ENCODE assay signal across 3 worm cellular contexts in the genomic region with DNA sequence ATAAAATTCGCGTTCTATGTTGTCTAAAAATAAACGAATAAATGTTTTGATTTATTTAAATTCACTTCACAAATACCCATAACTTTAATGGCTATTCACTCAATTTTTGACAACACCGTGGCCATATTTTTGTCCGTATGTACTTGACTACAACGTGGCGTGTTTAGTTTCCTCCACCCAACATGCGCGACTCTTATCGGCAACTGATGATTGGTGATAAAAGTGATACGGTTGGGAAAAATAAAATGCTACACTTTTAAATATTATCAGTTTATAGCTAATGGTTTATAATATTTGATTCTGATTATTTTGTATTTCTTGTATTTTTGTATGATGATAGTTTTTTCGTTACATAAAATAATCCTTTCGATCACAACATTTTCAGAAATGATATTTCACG.
A peak's percentile ranks its signal among the peaks of the same experiment; 100 is the strongest.
TF ChIP-seq lines count a peak whose summit lies in the region.

A gene (plus strand): TSS at position 386 of the 400 bp plus-strand sequence.

TF ChIP-seq in whole organism, L1 larva, 84 proteins besides CTCF, POLR2A, EP300 and RAD21 (continued from another document):
- TF ChIP-seq blmp-1 (tag; optimal IDR thresholded peaks at IDR 0.05; lab: Kevin White, UChicago) (peak; percentile 8), nhr-12 (tag; optimal IDR thresholded peaks at IDR 0.05; lab: Kevin White, UChicago) (no peak), ceh-90 (tag; optimal IDR thresholded peaks at IDR 0.05; lab: Kevin White, UChicago) (no peak)

TF ChIP-seq in whole organism, L2 larva, 48 proteins besides CTCF, POLR2A, EP300 and RAD21 (continued from another document):
- no peak for TF ChIP-seq peb-1 (tag; optimal IDR thresholded peaks at IDR 0.05; lab: Kevin White, UChicago)
- TF ChIP-seq fos-1 (tag; optimal IDR thresholded peaks at IDR 0.05; lab: Kevin White, UChicago) = peak; percentile 97
- no peak for TF ChIP-seq nhr-23 (tag; optimal IDR thresholded peaks at IDR 0.05; lab: Kevin White, UChicago)
- TF ChIP-seq mab-5 (tag; optimal IDR thresholded peaks at IDR 0.05; lab: Kevin White, UChicago) = no peak
- TF ChIP-seq F13H6.1 (tag; optimal IDR thresholded peaks at IDR 0.05; lab: Kevin White, UChicago) = peak; percentile 31
- TF ChIP-seq unc-39 (tag; optimal IDR thresholded peaks at IDR 0.05; lab: Kevin White, UChicago) = no peak
- no peak for TF ChIP-seq ztf-4 (tag; optimal IDR thresholded peaks at IDR 0.05; lab: Kevin White, UChicago)
- TF ChIP-seq egl-27 (tag; optimal IDR thresholded peaks at IDR 0.05; lab: Kevin White, UChicago) = no peak
- TF ChIP-seq ceh-16 (tag; optimal IDR thresholded peaks at IDR 0.05; lab: Kevin White, UChicago) = no peak
TF ChIP-seq in whole organism, L2 larva: peak in this region for 6.

TF ChIP-seq in whole organism, L4 larva, 104 proteins besides CTCF, POLR2A, EP300 and RAD21 (continued from another document):
- TF ChIP-seq unc-62 (GFP tag; optimal IDR thresholded peaks at IDR 0.05 in 1 of 2; lab: Kevin White, UChicago) (no peak), unc-62 (tag; optimal IDR thresholded peaks at IDR 0.05; lab: Kevin White, UChicago) (no peak), mdl-1 (tag; optimal IDR thresholded peaks at IDR 0.05; lab: Kevin White, UChicago) (peak in 1 of 2 experiments; percentile 74), nhr-48 (tag; optimal IDR thresholded peaks at IDR 0.05; lab: Kevin White, UChicago) (peak; percentile 31), php-3 (GFP tag; IDR thresholded peaks at IDR 0.05; lab: Robert Waterston, UW) (peak; percentile 90), mes-2 (tag; optimal IDR thresholded peaks at IDR 0.05; lab: Kevin White, UChicago; ENCODE audit: poor library complexity, severe bottlenecking) (no peak), daf-16 (GFP tag; optimal IDR thresholded peaks at IDR 0.05; lab: Kevin White, UChicago) (no peak), daf-16 (tag; optimal IDR thresholded peaks at IDR 0.05; lab: Kevin White, UChicago) (peak; percentile 95), dve-1 (tag; optimal IDR thresholded peaks at IDR 0.05; lab: Kevin White, UChicago; ENCODE audit: insufficient read depth) (peak; percentile 95), nhr-11 (tag; optimal IDR thresholded peaks at IDR 0.05; lab: Kevin White, UChicago) (no peak)
